Worm (Caenorhabditis elegans) whole organism, L1 larva: ENCODE results near the gene math-6.
"Not testable (repeated sequence)": the region's sequence is repeated elsewhere in the genome, so short reads cannot be mapped to it uniquely, and the experiment has no call there.

Experiments
- alr-1 ChIP-seq: fragments of 200-800 bp; sonication (Bioruptor generic); optimal IDR thresholded peaks from 2 replicates; lab custom pipeline; 2018; ENCODE audit warnings: borderline replicate concordance, mild to moderate bottlenecking, missing genetic modification characterization, missing compliant biosample characterization
- blmp-1 ChIP-seq: fragments of 150-350 bp; optimal IDR thresholded peaks from 2 replicates; lab custom pipeline; 2014; ENCODE audit warnings: missing biosample characterization, missing genetic modification characterization
- ceh-8 ChIP-seq: fragments of 200-800 bp; sonication (Bioruptor generic); optimal IDR thresholded peaks from 2 replicates; lab custom pipeline; 2018; ENCODE audit warnings: mild to moderate bottlenecking, missing genetic modification characterization, moderate library complexity, missing compliant biosample characterization
- ceh-82 ChIP-seq, 3 experiments: fragments of 150-350 bp in 1 of 3; sonication (generic microtip) in 2 of 3; optimal IDR thresholded peaks; 2 replicates each; lab custom pipeline; 2014 to 2017; ENCODE audit warnings: missing biosample characterization in 3 of 3, missing genetic modification characterization in 3 of 3
- dpl-1 ChIP-seq, 3 experiments: fragments of 150-350 bp in 2 of 3; sonication (generic microtip) in 1 of 3; optimal IDR thresholded peaks; 2 replicates each; lab custom pipeline; 2014 to 2017; ENCODE audit warnings: missing biosample characterization in 3 of 3, missing genetic modification characterization in 3 of 3, missing genetic modification reagents in 3 of 3
- efl-1 ChIP-seq, 4 experiments: fragments of 150-350 bp; optimal IDR thresholded peaks in 3 of 4; peaks in 1 of 4; 1 replicate in 1 of 4; 2 replicates in 3 of 4; lab custom pipeline; 2014; ENCODE audit warnings: missing biosample characterization in 2 of 4, missing genetic modification characterization in 2 of 4, missing genetic modification reagents in 2 of 4
- efl-3 ChIP-seq: fragments of 200-800 bp; sonication (Bioruptor generic); optimal IDR thresholded peaks from 2 replicates; lab custom pipeline; 2018; ENCODE audit warnings: mild to moderate bottlenecking, missing genetic modification characterization, missing compliant biosample characterization
- egl-27 ChIP-seq, 2 experiments: fragments of 150-350 bp in 1 of 2; sonication (generic microtip); optimal IDR thresholded peaks; 3 replicates each; lab custom pipeline; 2017 to 2018; ENCODE audit warnings: missing biosample characterization in 2 of 2, missing genetic modification characterization in 2 of 2, missing genetic modification reagents in 2 of 2
- elt-2 ChIP-seq: sonication (generic microtip); optimal IDR thresholded peaks from 2 replicates; lab custom pipeline; 2016; ENCODE audit warnings: missing genetic modification characterization, mild to moderate bottlenecking, inconsistent platforms, missing compliant biosample characterization, missing genetic modification reagents
- elt-3 ChIP-seq, 6 experiments: fragments of 150-350 bp in 1 of 6; sonication (generic microtip); optimal IDR thresholded peaks; 2 replicates each; lab custom pipeline; 2017 to 2018; ENCODE audit warnings: missing biosample characterization in 6 of 6, missing genetic modification characterization in 6 of 6, inconsistent platforms in 1 of 6
- ets-5 ChIP-seq: fragments of 200-800 bp; sonication (Bioruptor generic); IDR thresholded peaks from 2 replicates; pipeline ENCODE4 v1.3.6; 2022; ENCODE audit warnings: missing genetic modification characterization, missing compliant biosample characterization
- irx-1 ChIP-seq: sonication (generic microtip); optimal IDR thresholded peaks from 2 replicates; lab custom pipeline; 2016; ENCODE audit warnings: missing genetic modification characterization, missing compliant biosample characterization
- isw-1 ChIP-seq: fragments of 200-800 bp; sonication (Bioruptor generic); IDR thresholded peaks from 2 replicates; pipeline ENCODE4 v1.3.6; 2022; ENCODE audit warnings: missing genetic modification characterization, missing compliant biosample characterization
- jun-1 ChIP-seq: fragments of 150-350 bp; optimal IDR thresholded peaks from 2 replicates; lab custom pipeline; 2014; ENCODE audit warnings: missing biosample characterization, missing genetic modification reagents, missing genetic modification characterization
- lin-13 ChIP-seq: fragments of 150-350 bp; optimal IDR thresholded peaks from 2 replicates; lab custom pipeline; 2014; ENCODE audit warnings: missing biosample characterization, missing genetic modification reagents, missing genetic modification characterization
- lin-14 ChIP-seq: fragments of 200-800 bp; sonication (Bioruptor generic); optimal IDR thresholded peaks from 2 replicates; lab custom pipeline; 2018; ENCODE audit warnings: mild to moderate bottlenecking, missing genetic modification characterization, moderate library complexity, missing compliant biosample characterization
- lin-35 ChIP-seq, 2 experiments: fragments of 150-350 bp; optimal IDR thresholded peaks; 2 replicates each; lab custom pipeline; 2014; ENCODE audit warnings: missing biosample characterization in 2 of 2, missing genetic modification characterization in 2 of 2, missing genetic modification reagents in 2 of 2
- lin-39 ChIP-seq: fragments of 150-350 bp; optimal IDR thresholded peaks from 2 replicates; lab custom pipeline; 2014; ENCODE audit warnings: missing biosample characterization, missing genetic modification reagents, missing genetic modification characterization
- lsy-2 ChIP-seq, 2 experiments: fragments of 150-350 bp; optimal IDR thresholded peaks; 2 replicates each; lab custom pipeline; 2014; ENCODE audit warnings: missing biosample characterization in 2 of 2, missing genetic modification characterization in 2 of 2
- mdl-1 ChIP-seq, 2 experiments: fragments of 150-350 bp; optimal IDR thresholded peaks; 2 replicates each; lab custom pipeline; 2014 to 2017; ENCODE audit warnings: missing biosample characterization in 2 of 2, missing genetic modification characterization in 2 of 2, inconsistent platforms in 1 of 2
- nhr-11 ChIP-seq: fragments of 150-350 bp; optimal IDR thresholded peaks from 2 replicates; lab custom pipeline; 2014; ENCODE audit warnings: missing biosample characterization, missing genetic modification characterization
- nhr-12 ChIP-seq: sonication (generic microtip); optimal IDR thresholded peaks from 2 replicates; lab custom pipeline; 2017; ENCODE audit warnings: missing biosample characterization, missing genetic modification characterization
- nhr-19 ChIP-seq: fragments of 200-800 bp; sonication (Bioruptor generic); conservative IDR thresholded peaks from 2 replicates; pipeline ENCODE4 v1.3.6; 2022; ENCODE audit warnings: missing genetic modification characterization, missing compliant biosample characterization
- nhr-20 ChIP-seq: sonication (generic microtip); optimal IDR thresholded peaks from 2 replicates; lab custom pipeline; 2016; ENCODE audit warnings: mild to moderate bottlenecking, missing genetic modification characterization, missing compliant biosample characterization
- nhr-237 ChIP-seq: fragments of 150-350 bp; optimal IDR thresholded peaks from 2 replicates; lab custom pipeline; 2014; ENCODE audit warnings: missing biosample characterization, missing genetic modification characterization
- nhr-71 ChIP-seq: sonication (generic microtip); optimal IDR thresholded peaks from 2 replicates; lab custom pipeline; 2016; ENCODE audit warnings: mild to moderate bottlenecking, missing genetic modification characterization, moderate library complexity, missing compliant biosample characterization
- nhr-76 ChIP-seq: sonication (generic microtip); optimal IDR thresholded peaks from 2 replicates; lab custom pipeline; 2017; ENCODE audit warnings: missing biosample characterization, missing genetic modification characterization
- nhr-84 ChIP-seq: sonication (generic microtip); optimal IDR thresholded peaks from 2 replicates; lab custom pipeline; 2017; ENCODE audit warnings: missing biosample characterization, missing genetic modification characterization
- nhr-90 ChIP-seq: sonication (generic microtip); optimal IDR thresholded peaks from 2 replicates; lab custom pipeline; 2016; ENCODE audit warnings: mild to moderate bottlenecking, missing genetic modification characterization, missing compliant biosample characterization; ENCODE audit not compliant: poor library complexity
- pax-3 ChIP-seq: fragments of 200-800 bp; sonication (Bioruptor generic); optimal IDR thresholded peaks from 2 replicates; lab custom pipeline; 2018; ENCODE audit warnings: mild to moderate bottlenecking, missing genetic modification characterization, moderate library complexity, missing compliant biosample characterization
- pqm-1 ChIP-seq: sonication (generic microtip); optimal IDR thresholded peaks from 3 replicates; lab custom pipeline; 2017; ENCODE audit warnings: missing biosample characterization, missing genetic modification characterization
- snpc-4 ChIP-seq: fragments of 150-350 bp; optimal IDR thresholded peaks from 2 replicates; lab custom pipeline; 2014; ENCODE audit warnings: missing biosample characterization, missing genetic modification characterization
- snu-23 ChIP-seq: sonication (generic microtip); optimal IDR thresholded peaks from 2 replicates; lab custom pipeline; 2016; ENCODE audit warnings: missing genetic modification characterization, missing compliant biosample characterization
- sox-4 ChIP-seq: sonication (generic microtip); optimal IDR thresholded peaks from 2 replicates; lab custom pipeline; 2016; ENCODE audit warnings: missing genetic modification characterization, missing compliant biosample characterization
- sup-37 ChIP-seq: fragments of 200-800 bp; sonication (Bioruptor generic); optimal IDR thresholded peaks from 2 replicates; lab custom pipeline; 2018; ENCODE audit warnings: mild to moderate bottlenecking, missing genetic modification characterization, missing compliant biosample characterization
- swsn-7 ChIP-seq: sonication (generic microtip); optimal IDR thresholded peaks from 2 replicates; lab custom pipeline; 2016; ENCODE audit warnings: missing genetic modification characterization, missing compliant biosample characterization
- tlp-1 ChIP-seq: fragments of 150-350 bp; optimal IDR thresholded peaks from 2 replicates; lab custom pipeline; 2014; ENCODE audit warnings: missing biosample characterization, missing genetic modification characterization
- unc-30 ChIP-seq: sonication (generic microtip); optimal IDR thresholded peaks from 2 replicates; lab custom pipeline; 2017; ENCODE audit warnings: missing biosample characterization, missing genetic modification characterization
- unc-62 ChIP-seq: fragments of 150-350 bp; optimal IDR thresholded peaks from 2 replicates; lab custom pipeline; 2014; ENCODE audit warnings: missing biosample characterization, missing genetic modification reagents, missing genetic modification characterization
- xbp-1 ChIP-seq: sonication (generic microtip); optimal IDR thresholded peaks from 2 replicates; lab custom pipeline; 2016; ENCODE audit warnings: missing genetic modification characterization, missing compliant biosample characterization
- ztf-11 ChIP-seq, 2 experiments: sonication (generic microtip); optimal IDR thresholded peaks; 2 replicates each; lab custom pipeline; 2016 to 2017; ENCODE audit warnings: missing genetic modification characterization in 2 of 2, missing biosample characterization in 1 of 2, missing compliant biosample characterization in 1 of 2
- ztf-4 ChIP-seq: fragments of 150-350 bp; optimal IDR thresholded peaks from 2 replicates; lab custom pipeline; 2014; ENCODE audit warnings: missing biosample characterization, missing genetic modification characterization

math-6 gene

DNA sequence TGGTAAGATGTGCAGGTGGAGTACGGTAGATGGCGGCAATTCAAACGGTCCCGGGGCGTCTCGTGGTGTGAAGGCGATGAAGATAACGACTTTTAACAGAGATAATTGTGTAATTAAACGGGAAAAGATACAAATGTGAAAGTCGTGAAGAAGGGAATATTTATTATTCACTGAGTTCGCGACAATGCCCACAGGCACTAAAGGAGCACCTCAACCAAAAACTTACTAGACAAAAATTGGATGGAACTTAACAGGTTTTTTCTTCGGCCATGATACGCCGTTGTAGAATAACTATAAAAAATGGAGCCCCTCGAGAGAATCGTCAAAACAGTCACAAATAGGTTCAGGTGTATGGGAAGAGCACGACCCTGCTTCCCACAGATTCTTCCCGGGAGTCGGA lies 22.2 kb downstream of the math-6 start, which contains the start of gene fbxb-98:
Gene fbxb-98, plus strand, starts transcription at position 301 of the 400 bp plus-strand sequence.
- TF ChIP-seq lin-35 (GFP tag; optimal IDR thresholded peaks at IDR 0.05; lab: Kevin White, UChicago); nhr-71 (tag; lab: Kevin White, UChicago); ceh-82 (tag; optimal IDR thresholded peaks at IDR 0.05; lab: Kevin White, UChicago): not testable (repeated sequence)

DNA sequence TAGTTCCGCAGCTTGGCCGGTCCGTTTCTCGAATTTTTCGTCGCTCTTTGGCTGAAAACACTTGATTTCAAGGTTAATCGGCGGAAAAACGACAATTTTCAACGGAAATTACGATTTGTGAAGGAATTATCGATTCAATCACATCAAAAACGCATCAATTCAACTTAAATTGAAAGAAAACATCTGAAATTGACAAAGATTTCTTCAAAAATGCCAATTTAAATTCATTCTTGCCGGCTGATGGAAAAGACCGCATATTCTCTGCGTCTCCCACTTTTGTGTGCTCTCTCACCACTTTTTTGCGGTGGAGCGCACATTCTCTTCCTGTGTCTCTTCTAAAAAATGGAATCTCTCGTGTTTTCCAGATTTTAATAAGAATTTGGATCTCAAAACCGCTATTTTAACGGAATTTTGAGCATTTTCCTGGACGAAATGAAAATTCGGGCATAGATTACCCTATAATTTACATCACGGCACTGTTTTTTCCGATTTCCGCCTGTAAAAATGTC lies 23.2 kb downstream of the math-6 start, which contains the start of gene C16C4.18:
Gene C16C4.18, minus strand, starts transcription at position 51 of the 509 bp plus-strand sequence.
- TF ChIP-seq dpl-1 (GFP tag; optimal IDR thresholded peaks at IDR 0.05; lab: Kevin White, UChicago) (peak in 1 of 3 experiments; percentile 20), efl-1 (optimal IDR thresholded peaks at IDR 0.05; lab: Kevin White, UChicago) (peak; percentile 34 to 64), efl-1 (GFP tag; optimal IDR thresholded peaks at IDR 0.05 in 1 of 2; lab: Kevin White, UChicago) (peak; percentile 38 to 91)

DNA sequence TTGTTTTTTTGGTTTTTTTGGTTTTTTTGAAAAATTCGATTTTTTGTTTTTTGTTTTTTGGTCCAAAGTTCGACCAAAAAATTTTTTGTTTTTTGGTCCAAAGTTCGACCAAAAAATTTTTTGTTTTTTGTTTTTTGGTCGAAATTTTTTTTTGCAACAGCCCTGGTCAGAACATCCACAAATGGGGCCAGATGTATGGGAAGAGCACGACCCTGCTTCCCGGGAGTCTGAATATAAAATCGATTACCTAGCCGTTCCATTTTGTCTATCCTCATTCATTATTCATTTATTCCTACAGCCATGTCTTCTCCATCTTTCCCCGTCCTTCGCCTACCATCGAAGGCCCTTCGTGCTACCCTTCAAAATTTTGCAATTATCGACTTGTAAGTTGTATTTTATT lies 30.4 kb downstream of the math-6 start, which contains the start of gene fbxb-95:
Gene fbxb-95, plus strand, starts transcription at position 301 of the 400 bp plus-strand sequence.
- not testable (repeated sequence) for TF ChIP-seq ceh-82 (tag; optimal IDR thresholded peaks at IDR 0.05; lab: Kevin White, UChicago); efl-3; lin-39 (tag; lab: Kevin White, UChicago)

DNA sequence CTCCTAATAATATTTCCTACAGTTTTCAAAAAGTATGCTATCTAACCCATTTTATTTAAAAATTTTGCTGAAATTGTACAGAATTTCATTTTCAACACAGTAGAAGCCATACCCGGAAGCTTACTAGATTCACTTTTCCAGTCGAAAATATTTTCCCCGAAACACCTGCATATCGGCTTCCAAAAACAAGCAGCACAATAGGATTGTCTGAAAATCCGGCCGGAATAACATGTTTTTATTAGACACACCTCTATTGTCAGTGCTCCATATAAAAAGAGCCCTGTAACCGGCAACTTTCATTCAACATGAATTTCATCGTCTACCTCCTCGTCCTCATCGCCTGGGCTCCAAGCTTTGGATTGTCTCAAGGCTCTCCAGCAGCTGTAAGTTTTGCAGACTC lies 32.0 kb downstream of the math-6 start, which contains the start of gene C52E2.2:
Gene C52E2.2, plus strand, starts transcription at position 301 of the 400 bp plus-strand sequence.
- no peak for TF ChIP-seq nhr-11 (tag; lab: Kevin White, UChicago)
- TF ChIP-seq snpc-4 (tag; lab: Kevin White, UChicago), result no peak
- TF ChIP-seq nhr-84 (tag; lab: Kevin White, UChicago), result no peak
- no peak for TF ChIP-seq unc-30 (tag; lab: Kevin White, UChicago)
- TF ChIP-seq swsn-7 (tag; lab: Kevin White, UChicago), result no peak
- TF ChIP-seq lin-13, result no peak
- no peak for TF ChIP-seq alr-1 (tag; lab: Kevin White, UChicago)
- TF ChIP-seq nhr-76 (tag; lab: Kevin White, UChicago), result no peak
- no peak for TF ChIP-seq snu-23 (GFP tag; lab: Kevin White, UChicago)
- no peak for TF ChIP-seq ets-5 (GFP tag; lab: Robert Waterston, UW)
- TF ChIP-seq egl-27 (tag; optimal IDR thresholded peaks at IDR 0.05; lab: Kevin White, UChicago), result no peak
- no peak for TF ChIP-seq nhr-71 (tag; lab: Kevin White, UChicago)
- TF ChIP-seq sup-37 (GFP tag; lab: Kevin White, UChicago), result no peak
- TF ChIP-seq sox-4, result no peak
- TF ChIP-seq pqm-1 (tag; lab: Kevin White, UChicago), result no peak
- no peak for TF ChIP-seq ceh-8 (GFP tag; lab: Kevin White, UChicago)
- no peak for TF ChIP-seq nhr-237 (tag; lab: Kevin White, UChicago)
- no peak for TF ChIP-seq unc-62

DNA sequence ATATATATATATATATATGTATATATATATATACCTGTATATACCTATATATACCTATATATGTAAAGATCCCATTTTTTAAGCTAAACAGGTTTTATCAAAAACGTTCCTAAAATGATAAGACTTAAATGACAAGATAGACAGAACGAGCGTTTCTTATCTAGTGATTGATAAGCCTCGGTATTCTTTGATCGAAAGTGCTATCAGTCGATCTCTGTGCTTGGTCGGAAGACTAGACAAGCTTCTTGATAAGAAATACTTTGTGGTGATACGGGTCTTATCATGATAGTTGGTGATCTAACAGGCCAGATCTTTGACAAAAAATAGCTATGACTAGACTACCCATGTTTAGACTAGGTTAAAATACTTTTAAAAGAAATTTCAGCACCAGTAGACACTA lies 32.8 kb downstream of the math-6 start:
- no peak for TF ChIP-seq ztf-4 (tag; lab: Kevin White, UChicago)
- peak in 2 of 6 experiments; percentile 68 to 69 for TF ChIP-seq elt-3 (tag; optimal IDR thresholded peaks at IDR 0.05; lab: Kevin White, UChicago)
- peak; percentile 58 for TF ChIP-seq nhr-20 (tag; lab: Kevin White, UChicago)
- TF ChIP-seq nhr-12, result no peak
- peak; percentile 68 for TF ChIP-seq lin-14 (GFP tag; lab: Kevin White, UChicago)
- peak; percentile 92 for TF ChIP-seq jun-1
- TF ChIP-seq xbp-1 (tag; lab: Kevin White, UChicago), result no peak
- TF ChIP-seq tlp-1, result peak; percentile 84
- peak; percentile 48 for TF ChIP-seq nhr-90 (tag; lab: Kevin White, UChicago)
- no peak for TF ChIP-seq ztf-11 (tag; optimal IDR thresholded peaks at IDR 0.05; lab: Kevin White, UChicago)
- peak; percentile 40 for TF ChIP-seq blmp-1
- peak in 1 of 2 experiments; percentile 34 for TF ChIP-seq lsy-2 (tag; optimal IDR thresholded peaks at IDR 0.05; lab: Kevin White, UChicago)
- peak; percentile 43; the same call in 1 of the 2 replicates for TF ChIP-seq nhr-19
- no peak for TF ChIP-seq irx-1 (tag; lab: Kevin White, UChicago)
- no peak for TF ChIP-seq efl-1 (optimal IDR thresholded peaks at IDR 0.05; lab: Kevin White, UChicago)
- TF ChIP-seq efl-1 (GFP tag; optimal IDR thresholded peaks at IDR 0.05 in 1 of 2; lab: Kevin White, UChicago), result peak in 1 of 2 experiments; percentile 35
- TF ChIP-seq pax-3 (tag; lab: Kevin White, UChicago), result peak; percentile 30
- peak in 1 of 2 experiments; percentile 7 for TF ChIP-seq mdl-1 (tag; optimal IDR thresholded peaks at IDR 0.05; lab: Kevin White, UChicago)
- peak; percentile 92 for TF ChIP-seq pqm-1 (tag; lab: Kevin White, UChicago)
- TF ChIP-seq elt-2 (tag; lab: Kevin White, UChicago), result peak; percentile 100
- TF ChIP-seq isw-1, result no peak
- peak in 1 of 2 experiments; percentile 40 for TF ChIP-seq lin-35 (GFP tag; optimal IDR thresholded peaks at IDR 0.05; lab: Kevin White, UChicago)
- no peak for TF ChIP-seq nhr-84 (tag; lab: Kevin White, UChicago)
